Worm (Caenorhabditis elegans) whole organism, early embryonic: ENCODE measurements around the gene ift-81.

Source experiments
- F13C5.2 ChIP-seq: sonication (generic microtip); optimal IDR thresholded peaks from 2 replicates; lab custom pipeline; 2017; ENCODE audit warnings: mild to moderate bottlenecking, missing genetic modification characterization, inconsistent platforms, missing compliant biosample characterization
- ama-1 ChIP-seq: fragments of 150-350 bp; optimal IDR thresholded peaks from 2 replicates; lab custom pipeline; 2014
- ceh-36 ChIP-seq: sonication (generic microtip); optimal IDR thresholded peaks from 2 replicates; lab custom pipeline; 2016; ENCODE audit warnings: missing genetic modification characterization, inconsistent platforms, missing compliant biosample characterization
- hmg-4 ChIP-seq: fragments of 200-800 bp; sonication (Bioruptor generic); optimal IDR thresholded peaks from 2 replicates; lab custom pipeline; 2018; ENCODE audit warnings: mild to moderate bottlenecking, missing genetic modification characterization, missing compliant biosample characterization
- pes-1 ChIP-seq: fragments of 200-800 bp; sonication (Bioruptor generic); IDR thresholded peaks from 2 replicates; pipeline ENCODE4 v1.3.6; 2022; ENCODE audit warnings: missing genetic modification reagents, missing genetic modification characterization, missing compliant biosample characterization
- tbx-11 ChIP-seq: fragments of 200-800 bp; sonication (Bioruptor generic); IDR thresholded peaks from 2 replicates; pipeline ENCODE4 v1.3.6; 2022; ENCODE audit warnings: missing genetic modification characterization, missing compliant biosample characterization

- TF ChIP-seq ama-1 (lab: Kevin White, UChicago), result no peak
- TF ChIP-seq ceh-36 (tag; lab: Kevin White, UChicago), result no peak
- TF ChIP-seq tbx-11 (GFP tag; lab: Robert Waterston, UW), result no peak
- TF ChIP-seq pes-1 (GFP tag; lab: Robert Waterston, UW), result no peak
- no peak for TF ChIP-seq F13C5.2 (tag; lab: Kevin White, UChicago)
- no peak for TF ChIP-seq hmg-4 (GFP tag; lab: Kevin White, UChicago)
These were observed 43.6 kb downstream of the ift-81 start, which contains the start of gene C26B9.7 for ce11 chrX:5342007-5342406.
